Worm (Caenorhabditis elegans) whole organism, L1 larva: Measurements from ENCODE around the gene cmd-1.
A peak's percentile ranks its signal among the peaks of the same experiment; 100 is the strongest.

Experiments
- C04F5.9 ChIP-seq: sonication (generic microtip); optimal IDR thresholded peaks from 2 replicates; lab custom pipeline; 2016; ENCODE audit warnings: missing genetic modification characterization, missing compliant biosample characterization
- F16B12.6 ChIP-seq: fragments of 150-350 bp; optimal IDR thresholded peaks from 2 replicates; lab custom pipeline; 2014; ENCODE audit warnings: missing biosample characterization, missing genetic modification characterization
- ceh-63 ChIP-seq: fragments of 200-800 bp; sonication (Bioruptor generic); optimal IDR thresholded peaks from 2 replicates; lab custom pipeline; 2018; ENCODE audit warnings: mild to moderate bottlenecking, missing genetic modification characterization, missing compliant biosample characterization
- ceh-88 ChIP-seq: fragments of 200-800 bp; sonication (Bioruptor generic); IDR thresholded peaks from 2 replicates; pipeline ENCODE4 v1.3.6; 2022; ENCODE audit warnings: missing genetic modification characterization, missing compliant biosample characterization
- ceh-90 ChIP-seq: sonication (generic microtip); optimal IDR thresholded peaks from 2 replicates; lab custom pipeline; 2016; ENCODE audit warnings: missing genetic modification characterization, missing compliant biosample characterization
- dsc-1 ChIP-seq: sonication (generic microtip); optimal IDR thresholded peaks from 2 replicates; lab custom pipeline; 2016; ENCODE audit warnings: mild to moderate bottlenecking, missing genetic modification characterization, missing compliant biosample characterization
- efl-1 ChIP-seq, 4 experiments: fragments of 150-350 bp; optimal IDR thresholded peaks in 3 of 4; peaks in 1 of 4; 1 replicate in 1 of 4; 2 replicates in 3 of 4; lab custom pipeline; 2014; ENCODE audit warnings: missing biosample characterization in 2 of 4, missing genetic modification characterization in 2 of 4, missing genetic modification reagents in 2 of 4
- egl-27 ChIP-seq, 2 experiments: fragments of 150-350 bp in 1 of 2; sonication (generic microtip); optimal IDR thresholded peaks; 3 replicates each; lab custom pipeline; 2017 to 2018; ENCODE audit warnings: missing biosample characterization in 2 of 2, missing genetic modification characterization in 2 of 2, missing genetic modification reagents in 2 of 2
- ets-5 ChIP-seq: fragments of 200-800 bp; sonication (Bioruptor generic); IDR thresholded peaks from 2 replicates; pipeline ENCODE4 v1.3.6; 2022; ENCODE audit warnings: missing genetic modification characterization, missing compliant biosample characterization
- fkh-10 ChIP-seq: sonication (generic microtip); optimal IDR thresholded peaks from 2 replicates; lab custom pipeline; 2017; ENCODE audit warnings: missing biosample characterization, missing genetic modification reagents, missing genetic modification characterization
- fkh-4 ChIP-seq: sonication (generic microtip); optimal IDR thresholded peaks from 2 replicates; lab custom pipeline; 2016; ENCODE audit warnings: missing compliant biosample characterization, missing genetic modification characterization, borderline replicate concordance
- fkh-8 ChIP-seq: sonication (generic microtip); optimal IDR thresholded peaks from 2 replicates; lab custom pipeline; 2016; ENCODE audit warnings: mild to moderate bottlenecking, missing genetic modification characterization, missing compliant biosample characterization
- fos-1 ChIP-seq: fragments of 150-350 bp; optimal IDR thresholded peaks from 2 replicates; lab custom pipeline; 2014; ENCODE audit warnings: missing biosample characterization, missing genetic modification characterization
- grh-1 ChIP-seq: fragments of 200-800 bp; sonication (Bioruptor generic); IDR thresholded peaks from 2 replicates; pipeline ENCODE4 v1.3.6; 2022; ENCODE audit warnings: missing genetic modification reagents, missing genetic modification characterization, missing compliant biosample characterization
- hlh-4 ChIP-seq: sonication (generic microtip); optimal IDR thresholded peaks from 2 replicates; lab custom pipeline; 2016; ENCODE audit warnings: mild to moderate bottlenecking, missing genetic modification characterization, missing compliant biosample characterization
- jun-1 ChIP-seq: fragments of 150-350 bp; optimal IDR thresholded peaks from 2 replicates; lab custom pipeline; 2014; ENCODE audit warnings: missing biosample characterization, missing genetic modification reagents, missing genetic modification characterization
- lin-15B ChIP-seq: fragments of 150-350 bp; sonication (generic microtip); optimal IDR thresholded peaks from 3 replicates; lab custom pipeline; 2014; ENCODE audit warnings: missing biosample characterization, missing genetic modification characterization
- lin-35 ChIP-seq, 2 experiments: fragments of 150-350 bp; optimal IDR thresholded peaks; 2 replicates each; lab custom pipeline; 2014; ENCODE audit warnings: missing biosample characterization in 2 of 2, missing genetic modification characterization in 2 of 2, missing genetic modification reagents in 2 of 2
- lir-3 ChIP-seq: sonication (generic microtip); optimal IDR thresholded peaks from 2 replicates; lab custom pipeline; 2016; ENCODE audit warnings: mild to moderate bottlenecking, missing genetic modification characterization, moderate library complexity, missing compliant biosample characterization; ENCODE audit not compliant: poor library complexity
- mab-9 ChIP-seq: fragments of 200-800 bp; sonication (Bioruptor generic); IDR thresholded peaks from 2 replicates; pipeline ENCODE4 v1.3.6; 2022; ENCODE audit warnings: missing genetic modification reagents, missing genetic modification characterization, missing compliant biosample characterization
- nhr-11 ChIP-seq: fragments of 150-350 bp; optimal IDR thresholded peaks from 2 replicates; lab custom pipeline; 2014; ENCODE audit warnings: missing biosample characterization, missing genetic modification characterization
- nhr-12 ChIP-seq: sonication (generic microtip); optimal IDR thresholded peaks from 2 replicates; lab custom pipeline; 2017; ENCODE audit warnings: missing biosample characterization, missing genetic modification characterization
- nhr-19 ChIP-seq: fragments of 200-800 bp; sonication (Bioruptor generic); conservative IDR thresholded peaks from 2 replicates; pipeline ENCODE4 v1.3.6; 2022; ENCODE audit warnings: missing genetic modification characterization, missing compliant biosample characterization
- nhr-20 ChIP-seq: sonication (generic microtip); optimal IDR thresholded peaks from 2 replicates; lab custom pipeline; 2016; ENCODE audit warnings: mild to moderate bottlenecking, missing genetic modification characterization, missing compliant biosample characterization
- nhr-90 ChIP-seq: sonication (generic microtip); optimal IDR thresholded peaks from 2 replicates; lab custom pipeline; 2016; ENCODE audit warnings: mild to moderate bottlenecking, missing genetic modification characterization, missing compliant biosample characterization; ENCODE audit not compliant: poor library complexity
- pqm-1 ChIP-seq: sonication (generic microtip); optimal IDR thresholded peaks from 3 replicates; lab custom pipeline; 2017; ENCODE audit warnings: missing biosample characterization, missing genetic modification characterization
- rnt-1 ChIP-seq: sonication (generic microtip); optimal IDR thresholded peaks from 2 replicates; lab custom pipeline; 2016; ENCODE audit warnings: mild to moderate bottlenecking, missing genetic modification characterization, moderate library complexity, missing compliant biosample characterization
- skn-1 ChIP-seq: fragments of 150-350 bp; optimal IDR thresholded peaks from 2 replicates; lab custom pipeline; 2014; ENCODE audit warnings: missing biosample characterization, missing genetic modification characterization
- snpc-4 ChIP-seq: fragments of 150-350 bp; optimal IDR thresholded peaks from 2 replicates; lab custom pipeline; 2014; ENCODE audit warnings: missing biosample characterization, missing genetic modification characterization
- sox-4 ChIP-seq: sonication (generic microtip); optimal IDR thresholded peaks from 2 replicates; lab custom pipeline; 2016; ENCODE audit warnings: missing genetic modification characterization, missing compliant biosample characterization
- sup-37 ChIP-seq: fragments of 200-800 bp; sonication (Bioruptor generic); optimal IDR thresholded peaks from 2 replicates; lab custom pipeline; 2018; ENCODE audit warnings: mild to moderate bottlenecking, missing genetic modification characterization, missing compliant biosample characterization
- swsn-7 ChIP-seq: sonication (generic microtip); optimal IDR thresholded peaks from 2 replicates; lab custom pipeline; 2016; ENCODE audit warnings: missing genetic modification characterization, missing compliant biosample characterization
- tbx-2 ChIP-seq: sonication (generic microtip); optimal IDR thresholded peaks from 2 replicates; lab custom pipeline; 2016; ENCODE audit warnings: missing genetic modification characterization, missing compliant biosample characterization
- tlp-1 ChIP-seq: fragments of 150-350 bp; optimal IDR thresholded peaks from 2 replicates; lab custom pipeline; 2014; ENCODE audit warnings: missing biosample characterization, missing genetic modification characterization
- unc-130 ChIP-seq: fragments of 150-350 bp; optimal IDR thresholded peaks from 2 replicates; lab custom pipeline; 2017; ENCODE audit warnings: missing biosample characterization, missing genetic modification characterization, inconsistent platforms
- unc-62 ChIP-seq: fragments of 150-350 bp; optimal IDR thresholded peaks from 2 replicates; lab custom pipeline; 2014; ENCODE audit warnings: missing biosample characterization, missing genetic modification reagents, missing genetic modification characterization
- vab-15 ChIP-seq: sonication (generic microtip); optimal IDR thresholded peaks from 2 replicates; lab custom pipeline; 2017; ENCODE audit warnings: missing genotype, mild to moderate bottlenecking, missing genetic modification characterization, missing compliant biosample characterization
- xbp-1 ChIP-seq: sonication (generic microtip); optimal IDR thresholded peaks from 2 replicates; lab custom pipeline; 2016; ENCODE audit warnings: missing genetic modification characterization, missing compliant biosample characterization
- zag-1 ChIP-seq: fragments of 150-350 bp; optimal IDR thresholded peaks from 2 replicates; lab custom pipeline; 2014; ENCODE audit warnings: missing biosample characterization, missing genetic modification characterization
- zip-4 ChIP-seq: fragments of 200-800 bp; sonication (Bioruptor generic); optimal IDR thresholded peaks from 2 replicates; lab custom pipeline; 2018; ENCODE audit warnings: mild to moderate bottlenecking, missing genetic modification characterization, moderate library complexity, missing compliant biosample characterization
- ztf-11 ChIP-seq, 2 experiments: sonication (generic microtip); optimal IDR thresholded peaks; 2 replicates each; lab custom pipeline; 2016 to 2017; ENCODE audit warnings: missing genetic modification characterization in 2 of 2, missing biosample characterization in 1 of 2, missing compliant biosample characterization in 1 of 2
- ztf-4 ChIP-seq: fragments of 150-350 bp; optimal IDR thresholded peaks from 2 replicates; lab custom pipeline; 2014; ENCODE audit warnings: missing biosample characterization, missing genetic modification characterization

cmd-1 gene

DNA sequence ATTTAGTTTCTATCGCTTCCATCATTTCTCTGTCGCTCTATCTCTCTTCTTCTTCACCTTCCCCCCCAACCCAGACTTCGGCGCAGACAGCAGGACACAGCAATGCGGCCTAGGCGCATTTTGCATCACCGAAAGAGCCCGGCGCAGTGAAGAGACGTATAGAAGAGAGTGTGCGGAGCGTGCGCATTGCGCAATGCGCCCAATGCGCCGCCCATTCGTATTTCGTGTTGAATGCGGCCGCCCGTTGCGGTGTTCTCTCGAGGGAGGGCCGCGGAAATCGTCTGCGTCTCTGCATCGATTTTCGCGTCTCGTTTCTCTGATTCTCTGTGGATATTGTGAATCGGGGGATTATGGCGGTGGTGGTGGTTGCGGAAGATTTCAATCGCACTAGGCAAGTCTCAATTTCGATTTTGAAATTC is 4.7 kb upstream of the cmd-1 start (continued):
- TF ChIP-seq xbp-1: peak; percentile 98
- TF ChIP-seq efl-1 (optimal IDR thresholded peaks at IDR 0.05; lab: Kevin White, UChicago): peak; percentile 89 to 94
- peak; percentile 61 to 97 for TF ChIP-seq efl-1 (GFP tag; optimal IDR thresholded peaks at IDR 0.05 in 1 of 2; lab: Kevin White, UChicago)
- peak; percentile 100 for TF ChIP-seq tbx-2 (tag; lab: Kevin White, UChicago)
- peak; percentile 99 for TF ChIP-seq sup-37
- peak; percentile 99 for TF ChIP-seq nhr-19 (GFP tag; lab: Robert Waterston, UW)
- TF ChIP-seq ceh-63 (GFP tag; lab: Kevin White, UChicago): no peak
- TF ChIP-seq zag-1: peak; percentile 93
- TF ChIP-seq egl-27 (tag; optimal IDR thresholded peaks at IDR 0.05; lab: Kevin White, UChicago): peak; percentile 69 to 91
- TF ChIP-seq sox-4 (tag; lab: Kevin White, UChicago): peak; percentile 100
- peak; percentile 77 for TF ChIP-seq C04F5.9
- TF ChIP-seq vab-15 (tag; lab: Kevin White, UChicago): no peak
- peak; percentile 100 for TF ChIP-seq dsc-1 (tag; lab: Kevin White, UChicago)

DNA sequence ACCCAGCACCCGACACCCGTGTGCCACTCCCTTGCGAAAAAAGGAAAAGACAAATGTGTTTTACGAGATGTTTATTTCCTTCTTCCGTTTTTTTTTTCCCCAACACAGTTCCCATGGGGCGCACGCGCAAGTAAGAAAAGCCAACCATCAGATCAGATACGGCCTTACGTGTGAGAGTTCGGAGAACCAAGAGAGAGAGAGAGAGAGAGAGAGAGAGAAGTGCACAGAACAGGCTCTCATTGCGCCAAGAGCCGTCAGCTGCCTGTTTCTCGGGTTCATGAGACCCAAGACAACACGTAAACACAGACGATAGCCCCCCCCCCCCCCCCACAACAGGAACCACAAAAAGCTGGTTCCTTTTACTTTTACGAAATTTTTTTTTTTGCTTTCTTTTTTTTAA is 4.2 kb upstream of the cmd-1 start:
- TF ChIP-seq fkh-8 (tag; lab: Kevin White, UChicago): no peak
- no peak for TF ChIP-seq swsn-7 (tag; lab: Kevin White, UChicago)
- no peak for TF ChIP-seq lir-3
- TF ChIP-seq fos-1 (tag; lab: Kevin White, UChicago): no peak
- TF ChIP-seq skn-1 (tag; lab: Kevin White, UChicago): no peak
- TF ChIP-seq nhr-19 (GFP tag; lab: Robert Waterston, UW): peak; percentile 27
- TF ChIP-seq nhr-11 (tag; lab: Kevin White, UChicago): no peak
- TF ChIP-seq ztf-4: no peak
- TF ChIP-seq rnt-1: peak; percentile 77
- TF ChIP-seq zip-4: no peak
- no peak for TF ChIP-seq ceh-90 (tag; lab: Kevin White, UChicago)
- no peak for TF ChIP-seq tbx-2 (tag; lab: Kevin White, UChicago)
- TF ChIP-seq snpc-4: no peak
- TF ChIP-seq ceh-88 (GFP tag; lab: Robert Waterston, UW): no peak
- no peak for TF ChIP-seq nhr-12 (tag; lab: Kevin White, UChicago)
- TF ChIP-seq mab-9 (GFP tag; lab: Robert Waterston, UW): no peak
- TF ChIP-seq hlh-4 (tag; lab: Kevin White, UChicago): no peak
- TF ChIP-seq fkh-10 (GFP tag; lab: Kevin White, UChicago): no peak
- no peak for TF ChIP-seq pqm-1 (tag; lab: Kevin White, UChicago)
- no peak for TF ChIP-seq efl-1 (optimal IDR thresholded peaks at IDR 0.05; lab: Kevin White, UChicago)
- TF ChIP-seq efl-1 (GFP tag; optimal IDR thresholded peaks at IDR 0.05 in 1 of 2; lab: Kevin White, UChicago): peak in 1 of 2 experiments; percentile 52
- no peak for TF ChIP-seq unc-62
- no peak for TF ChIP-seq lin-35 (GFP tag; optimal IDR thresholded peaks at IDR 0.05; lab: Kevin White, UChicago)
- TF ChIP-seq jun-1: no peak
- no peak for TF ChIP-seq grh-1 (GFP tag; lab: Robert Waterston, UW)
- peak; percentile 9 for TF ChIP-seq unc-130 (tag; lab: Kevin White, UChicago)
- TF ChIP-seq nhr-20 (tag; lab: Kevin White, UChicago): no peak
- no peak for TF ChIP-seq ets-5
- TF ChIP-seq C04F5.9: no peak
- TF ChIP-seq fkh-4: no peak
- no peak for TF ChIP-seq lin-15B (tag; lab: Kevin White, UChicago)
- no peak for TF ChIP-seq sup-37
- no peak for TF ChIP-seq F16B12.6 (tag; lab: Kevin White, UChicago)

DNA sequence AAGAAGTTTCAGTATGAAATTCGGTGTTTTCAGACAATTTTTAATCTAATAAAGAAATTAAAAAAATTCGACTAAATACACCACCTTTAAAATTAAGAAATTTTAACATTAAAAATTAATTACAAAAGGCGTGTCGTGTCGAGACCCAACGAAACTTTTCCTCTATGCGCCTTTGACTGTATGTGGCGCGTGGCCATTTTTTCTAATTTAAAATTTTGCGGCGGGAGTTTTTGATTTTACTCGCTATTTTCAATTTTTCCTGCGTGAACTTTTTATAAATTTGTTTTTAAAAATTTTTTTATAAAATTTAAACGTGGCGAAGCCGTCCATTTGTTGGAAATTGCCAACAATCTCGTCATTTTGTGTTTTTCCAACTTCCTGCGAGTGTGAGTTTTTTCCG is 3.3 kb upstream of the cmd-1 start:
- TF ChIP-seq ztf-11 (tag; optimal IDR thresholded peaks at IDR 0.05; lab: Kevin White, UChicago) (no peak), nhr-90 (tag; lab: Kevin White, UChicago) (no peak), tlp-1 (tag; lab: Kevin White, UChicago) (no peak)
